Fruit fly (Drosophila melanogaster) whole organism, embryonic: ENCODE results near the gene CG15629.

Source experiments
- Bteb2 ChIP-seq: fragments of 200-800 bp; sonication (Bioruptor generic); optimal IDR thresholded peaks from 2 replicates; lab custom pipeline; 2016; ENCODE audit warnings: missing biosample characterization, missing genetic modification characterization
- CG10366 ChIP-seq: fragments of 200-800 bp; sonication (Bioruptor generic); IDR thresholded peaks from 2 replicates; pipeline ENCODE4 v1.3.6; 2022; ENCODE audit warnings: missing biosample characterization, missing genetic modification characterization
- CG12155 ChIP-seq: fragments of 200-800 bp; sonication (Bioruptor generic); optimal IDR thresholded peaks from 3 replicates; lab custom pipeline; 2016; ENCODE audit warnings: missing biosample characterization, missing genetic modification characterization
- CG15011 ChIP-seq: fragments of 200-800 bp; sonication (Bioruptor generic); optimal IDR thresholded peaks from 3 replicates; lab custom pipeline; 2018; ENCODE audit warnings: missing biosample characterization, mild to moderate bottlenecking, missing genetic modification characterization
- CG16813 ChIP-seq: fragments of 200-800 bp; sonication (Bioruptor generic); IDR thresholded peaks from 3 replicates; pipeline ENCODE4 v1.3.6; 2022; ENCODE audit warnings: missing biosample characterization, missing genetic modification characterization; ENCODE audit not compliant: partially characterized antibody
- CG17328 ChIP-seq: fragments of 200-800 bp; sonication (Bioruptor generic); IDR thresholded peaks from 2 replicates; pipeline ENCODE4 v1.3.6; 2022; ENCODE audit warnings: missing biosample characterization, missing genetic modification characterization
- CG17802 ChIP-seq: fragments of 200-800 bp; sonication (Bioruptor generic); optimal IDR thresholded peaks from 2 replicates; lab custom pipeline; 2018; ENCODE audit warnings: missing biosample characterization, mild to moderate bottlenecking, missing genetic modification characterization, moderate library complexity
- CG2199 ChIP-seq: fragments of 200-800 bp; sonication (Bioruptor generic); IDR thresholded peaks from 3 replicates; pipeline ENCODE4 v1.3.6; 2022; ENCODE audit warnings: missing biosample characterization, missing genetic modification characterization
- CG2202 ChIP-seq: fragments of 200-800 bp; sonication (Bioruptor generic); optimal IDR thresholded peaks from 2 replicates; lab custom pipeline; 2018; ENCODE audit warnings: missing biosample characterization, mild to moderate bottlenecking, missing genetic modification characterization
- CG2678 ChIP-seq: fragments of 200-800 bp; sonication (Bioruptor generic); optimal IDR thresholded peaks from 3 replicates; lab custom pipeline; 2019; ENCODE audit warnings: missing biosample characterization, mild to moderate bottlenecking, missing genetic modification characterization, moderate library complexity
- CG30431 ChIP-seq: fragments of 200-800 bp; sonication (Bioruptor generic); optimal IDR thresholded peaks from 2 replicates; lab custom pipeline; 2017; ENCODE audit warnings: missing biosample characterization, missing genetic modification characterization
- CG3995 ChIP-seq: fragments of 200-800 bp; sonication (Bioruptor generic); optimal IDR thresholded peaks from 3 replicates; lab custom pipeline; 2016; ENCODE audit warnings: missing biosample characterization, missing genetic modification characterization
- CG6765 ChIP-seq: fragments of 200-800 bp; sonication (Bioruptor generic); optimal IDR thresholded peaks from 3 replicates; lab custom pipeline; 2017; ENCODE audit warnings: missing biosample characterization, mild to moderate bottlenecking, missing genetic modification characterization
- CG8924 ChIP-seq: fragments of 200-800 bp; optimal IDR thresholded peaks from 3 replicates; lab custom pipeline; 2019; ENCODE audit warnings: missing biosample characterization, mild to moderate bottlenecking, missing genetic modification characterization, moderate library complexity
- CG9727 ChIP-seq: fragments of 200-800 bp; sonication (Bioruptor generic); optimal IDR thresholded peaks from 3 replicates; lab custom pipeline; 2017; ENCODE audit warnings: missing biosample characterization, mild to moderate bottlenecking, missing genetic modification characterization
- Dbx ChIP-seq: fragments of 200-800 bp; sonication (Bioruptor generic); IDR thresholded peaks from 3 replicates; pipeline ENCODE4 v1.3.6; 2022; ENCODE audit warnings: missing biosample characterization, missing genetic modification characterization
- Deaf1 ChIP-seq: fragments of 200-800 bp; optimal IDR thresholded peaks from 3 replicates; lab custom pipeline; 2019; ENCODE audit warnings: missing biosample characterization, mild to moderate bottlenecking, missing genetic modification characterization, moderate library complexity
- Fer2 ChIP-seq: fragments of 200-800 bp; sonication (Bioruptor generic); optimal IDR thresholded peaks from 2 replicates; lab custom pipeline; 2018; ENCODE audit warnings: missing biosample characterization, mild to moderate bottlenecking, missing genetic modification characterization, moderate library complexity
- Gsc ChIP-seq: fragments of 200-800 bp; sonication (Bioruptor generic); IDR thresholded peaks from 2 replicates; pipeline ENCODE4 v1.3.6; 2022; ENCODE audit warnings: missing biosample characterization, missing genetic modification characterization
- HHEX ChIP-seq: fragments of 200-800 bp; sonication (Bioruptor generic); optimal IDR thresholded peaks from 3 replicates; lab custom pipeline; 2017; ENCODE audit warnings: missing biosample characterization, mild to moderate bottlenecking, missing genetic modification characterization, missing genetic modification reagents
- HLHmδ ChIP-seq: fragments of 200-800 bp; sonication (Bioruptor generic); optimal IDR thresholded peaks from 2 replicates; lab custom pipeline; 2018; ENCODE audit warnings: missing biosample characterization, mild to moderate bottlenecking, missing genetic modification characterization, moderate library complexity
- HmgD ChIP-seq: fragments of 200-800 bp; sonication (Bioruptor generic); optimal IDR thresholded peaks from 3 replicates; lab custom pipeline; 2016; ENCODE audit warnings: missing biosample characterization, missing genetic modification characterization
- Kr ChIP-seq: fragments of 200-800 bp; sonication (Bioruptor generic); optimal IDR thresholded peaks from 2 replicates; lab custom pipeline; 2017; ENCODE audit warnings: missing biosample characterization, mild to moderate bottlenecking, missing genetic modification characterization
- Meics ChIP-seq: fragments of 200-800 bp; sonication (Bioruptor generic); optimal IDR thresholded peaks from 2 replicates; lab custom pipeline; 2017; ENCODE audit warnings: missing biosample characterization, mild to moderate bottlenecking, missing genetic modification characterization
- NFAT ChIP-seq: fragments of 200-800 bp; sonication (Bioruptor generic); IDR thresholded peaks from 2 replicates; pipeline ENCODE4 v1.3.6; 2022; ENCODE audit warnings: missing biosample characterization, missing genetic modification characterization
- NK7.1 ChIP-seq: fragments of 200-800 bp; sonication (Bioruptor generic); optimal IDR thresholded peaks from 3 replicates; lab custom pipeline; 2016; ENCODE audit warnings: missing biosample characterization, missing genetic modification characterization
- Ptx1 ChIP-seq: fragments of 200-800 bp; sonication (Bioruptor generic); IDR thresholded peaks from 2 replicates; pipeline ENCODE4 v1.3.6; 2022; ENCODE audit warnings: missing biosample characterization, missing genetic modification characterization
- Spps ChIP-seq: fragments of 200-800 bp; sonication (Bioruptor generic); optimal IDR thresholded peaks from 2 replicates; lab custom pipeline; 2018; ENCODE audit warnings: missing biosample characterization, mild to moderate bottlenecking, missing genetic modification characterization
- ac ChIP-seq: fragments of 200-800 bp; sonication (Bioruptor generic); optimal IDR thresholded peaks from 3 replicates; lab custom pipeline; 2017; ENCODE audit warnings: missing biosample characterization, mild to moderate bottlenecking, missing genetic modification characterization
- cato ChIP-seq: fragments of 200-800 bp; sonication (Bioruptor generic); optimal IDR thresholded peaks from 2 replicates; lab custom pipeline; 2016; ENCODE audit warnings: missing biosample characterization, missing genetic modification characterization, borderline replicate concordance
- crc ChIP-seq: fragments of 200-800 bp; sonication (Bioruptor generic); optimal IDR thresholded peaks from 2 replicates; lab custom pipeline; 2016; ENCODE audit warnings: missing biosample characterization, missing genetic modification characterization
- da ChIP-seq: fragments of 200-800 bp; sonication (Bioruptor generic); optimal IDR thresholded peaks from 2 replicates; lab custom pipeline; 2016; ENCODE audit warnings: missing biosample characterization, missing genetic modification characterization
- dm ChIP-seq: fragments of 200-800 bp; sonication (Bioruptor generic); optimal IDR thresholded peaks from 3 replicates; lab custom pipeline; 2016; ENCODE audit warnings: missing biosample characterization, missing genetic modification characterization
- dmrt11E ChIP-seq: fragments of 200-800 bp; sonication (Bioruptor generic); optimal IDR thresholded peaks from 3 replicates; lab custom pipeline; 2018; ENCODE audit warnings: missing biosample characterization, mild to moderate bottlenecking, missing genetic modification characterization, moderate library complexity
- dpn ChIP-seq, 2 experiments: fragments of 200-800 bp; sonication (Bioruptor generic); optimal IDR thresholded peaks; 3 replicates each; lab custom pipeline; 2016; ENCODE audit warnings: missing biosample characterization in 2 of 2, missing genetic modification characterization in 2 of 2
- ewg ChIP-seq: fragments of 200-800 bp; sonication (Bioruptor generic); optimal IDR thresholded peaks from 3 replicates; lab custom pipeline; 2017; ENCODE audit warnings: mild to moderate bottlenecking, missing biosample characterization, missing genetic modification reagents, missing genetic modification characterization
- grau ChIP-seq: fragments of 200-800 bp; optimal IDR thresholded peaks from 3 replicates; lab custom pipeline; 2019; ENCODE audit warnings: missing biosample characterization, mild to moderate bottlenecking, missing genetic modification characterization, moderate library complexity
- klu ChIP-seq: fragments of 200-800 bp; sonication (Bioruptor generic); IDR thresholded peaks from 2 replicates; pipeline ENCODE4 v1.3.6; 2022; ENCODE audit warnings: missing biosample characterization, missing genetic modification characterization
- kni ChIP-seq: fragments of 200-800 bp; sonication (Bioruptor generic); optimal IDR thresholded peaks from 3 replicates; lab custom pipeline; 2017; ENCODE audit warnings: mild to moderate bottlenecking, missing biosample characterization, missing genetic modification reagents, missing genetic modification characterization
- lola ChIP-seq, 3 experiments: fragments of >200 bp in 2 of 3; fragments of 200-800 bp in 1 of 3; sonication (Bioruptor generic) in 1 of 3; optimal IDR thresholded peaks; 2 replicates each; lab custom pipeline; 2017 to 2019; ENCODE audit warnings: missing biosample characterization in 3 of 3, missing genetic modification characterization in 3 of 3, mild to moderate bottlenecking in 1 of 3, moderate library complexity in 1 of 3
- luna ChIP-seq: fragments of 200-800 bp; sonication (Bioruptor generic); optimal IDR thresholded peaks from 2 replicates; lab custom pipeline; 2016; ENCODE audit warnings: missing biosample characterization, missing genetic modification characterization
- pb ChIP-seq: fragments of 200-800 bp; sonication (Bioruptor generic); optimal IDR thresholded peaks from 3 replicates; lab custom pipeline; 2016; ENCODE audit warnings: missing biosample characterization, missing genetic modification characterization
- psq ChIP-seq: fragments of 200-800 bp; sonication (Bioruptor generic); optimal IDR thresholded peaks from 2 replicates; lab custom pipeline; 2017; ENCODE audit warnings: missing biosample characterization, missing genetic modification characterization
- ranshi ChIP-seq: fragments of 200-800 bp; sonication (Bioruptor generic); IDR thresholded peaks from 2 replicates; pipeline ENCODE4 v1.3.6; 2022; ENCODE audit warnings: missing biosample characterization, missing genetic modification characterization
- repo ChIP-seq: fragments of 200-800 bp; sonication (Bioruptor generic); optimal IDR thresholded peaks from 2 replicates; lab custom pipeline; 2016; ENCODE audit warnings: missing biosample characterization, missing genetic modification characterization
- sens ChIP-seq: fragments of 200-800 bp; sonication (Bioruptor generic); peaks from one replicate; lab custom pipeline; 2016; ENCODE audit warnings: missing biosample characterization, missing genetic modification characterization
- sens-2 ChIP-seq: fragments of 200-800 bp; sonication (Bioruptor generic); IDR thresholded peaks from 2 replicates; pipeline ENCODE4 v1.3.6; 2022; ENCODE audit warnings: missing biosample characterization, missing genetic modification characterization
- shn ChIP-seq: fragments of 200-800 bp; sonication (Bioruptor generic); optimal IDR thresholded peaks from 3 replicates; lab custom pipeline; 2016; ENCODE audit warnings: missing biosample characterization, missing genetic modification characterization
- slou ChIP-seq: fragments of 200-800 bp; sonication (Bioruptor generic); optimal IDR thresholded peaks from 3 replicates; lab custom pipeline; 2016; ENCODE audit warnings: missing biosample characterization, missing genetic modification characterization
- wdn ChIP-seq: fragments of 200-800 bp; sonication (Bioruptor generic); IDR thresholded peaks from 2 replicates; pipeline ENCODE4 v1.3.6; 2022; ENCODE audit warnings: missing biosample characterization, missing genetic modification characterization
- zf30C ChIP-seq: fragments of 200-800 bp; sonication (Bioruptor generic); optimal IDR thresholded peaks from 3 replicates; lab custom pipeline; 2018; ENCODE audit warnings: missing biosample characterization, mild to moderate bottlenecking, missing genetic modification characterization

Gene CG15629

DNA sequence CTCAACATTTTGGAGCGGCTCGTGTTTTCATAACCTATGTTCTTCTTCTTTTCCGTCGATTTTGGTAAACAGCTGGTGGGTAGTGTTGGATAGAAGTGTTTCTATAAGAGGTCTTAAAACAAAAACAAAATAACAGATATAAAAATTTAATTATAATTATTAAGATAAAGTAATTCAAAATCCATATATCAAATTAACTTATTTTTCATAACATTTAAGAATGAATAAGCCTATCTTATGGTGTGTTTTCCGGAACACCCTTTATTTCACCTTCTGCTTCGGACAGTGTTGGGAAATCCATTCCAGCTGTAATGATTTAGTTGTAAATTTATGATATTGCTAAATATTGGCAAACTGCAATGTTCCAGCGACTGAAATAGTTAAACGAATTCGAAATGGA, 37.5 kb downstream of the CG15629 start, which contains the start of the genes mRpS2 and Mon1 (continued):
- TF ChIP-seq CG2202 (peak; percentile 85), CG8924 (tag; lab: Kevin White, UChicago) (peak; percentile 96), Spps (tag; lab: Kevin White, UChicago) (peak; percentile 94), HLHmδ (GFP tag; lab: Kevin White, UChicago) (no peak), slou (peak; percentile 90), pb (peak; percentile 54), dmrt11E (peak; percentile 88), psq (GFP tag; lab: Kevin White, UChicago) (peak; percentile 86), CG2199 (peak; percentile 93), CG16813 (no peak; the same call in 2 of the 3 replicates), CG15011 (GFP tag; lab: Kevin White, UChicago) (no peak), ac (GFP tag; lab: Kevin White, UChicago) (peak; percentile 37), CG12155 (GFP tag; lab: Kevin White, UChicago) (peak; percentile 95), sens-2 (GFP tag; lab: Robert Waterston, UW) (peak; percentile 88), CG17802 (tag; lab: Kevin White, UChicago) (peak; percentile 76), Kr (GFP tag; lab: Kevin White, UChicago) (peak; percentile 16), ranshi (GFP tag; lab: Robert Waterston, UW) (peak; percentile 96), wdn (GFP tag; lab: Robert Waterston, UW) (peak; percentile 92), dpn (GFP tag; optimal IDR thresholded peaks at IDR 0.05; lab: Kevin White, UChicago) (peak; percentile 85 to 96), CG2678 (tag; lab: Kevin White, UChicago) (peak; percentile 97), CG9727 (GFP tag; lab: Kevin White, UChicago) (peak; percentile 93), CG6765 (GFP tag; lab: Kevin White, UChicago) (peak; percentile 87), cato (GFP tag; lab: Kevin White, UChicago) (peak; percentile 83), luna (GFP tag; lab: Kevin White, UChicago) (peak; percentile 34), Fer2 (peak; percentile 93), Gsc (GFP tag; lab: Robert Waterston, UW) (peak; percentile 62), CG30431 (GFP tag; lab: Kevin White, UChicago) (peak; percentile 89), lola (GFP tag; optimal IDR thresholded peaks at IDR 0.05; lab: Kevin White, UChicago) (peak in 1 of 3 experiments; percentile 94), CG3995 (GFP tag; lab: Kevin White, UChicago) (peak; percentile 56), shn (GFP tag; lab: Kevin White, UChicago) (peak; percentile 57), Dbx (GFP tag; lab: Robert Waterston, UW) (peak; percentile 97), Ptx1 (GFP tag; lab: Robert Waterston, UW) (peak; percentile 98), klu (GFP tag; lab: Robert Waterston, UW) (peak; percentile 89), da (GFP tag; lab: Kevin White, UChicago) (peak; percentile 37), HHEX (GFP tag; lab: Kevin White, UChicago) (peak; percentile 93), ewg (GFP tag; lab: Kevin White, UChicago) (peak; percentile 88), Bteb2 (GFP tag; lab: Kevin White, UChicago) (peak; percentile 70), grau (tag; lab: Kevin White, UChicago) (peak; percentile 93), kni (GFP tag; lab: Kevin White, UChicago) (peak; percentile 20), crc (GFP tag; lab: Kevin White, UChicago) (peak; percentile 24), HmgD (peak; percentile 15), repo (GFP tag; lab: Kevin White, UChicago) (peak; percentile 54), Meics (peak; percentile 96), CG10366 (peak; percentile 96), dm (GFP tag; lab: Kevin White, UChicago) (peak; percentile 57), NK7.1 (GFP tag; lab: Kevin White, UChicago) (peak; percentile 49), Deaf1 (tag; lab: Kevin White, UChicago) (peak; percentile 72), zf30C (GFP tag; lab: Kevin White, UChicago) (no peak), sens (GFP tag; lab: Kevin White, UChicago) (peak; percentile 97), CG17328 (GFP tag; lab: Robert Waterston, UW) (peak; percentile 97), NFAT (peak; percentile 97)
